Worm (Caenorhabditis elegans) whole organism, L4 larva: ENCODE data around the gene npp-10.

Experiments used
- F49E8.2 ChIP-seq: sonication (generic microtip); optimal IDR thresholded peaks from 2 replicates; lab custom pipeline; 2016; ENCODE audit warnings: missing compliant biosample characterization, mild to moderate bottlenecking, missing genetic modification characterization, borderline replicate concordance
- R02D3.7 ChIP-seq: fragments of 150-350 bp; sonication (generic microtip); optimal IDR thresholded peaks from 3 replicates; lab custom pipeline; 2014; ENCODE audit warnings: missing biosample characterization, missing genetic modification characterization
- T26A8.4 ChIP-seq: fragments of 200-800 bp; sonication (Bioruptor generic); IDR thresholded peaks from 2 replicates; pipeline ENCODE4 v1.3.6; 2022; ENCODE audit warnings: missing genetic modification characterization, missing compliant biosample characterization
- ZK546.5 ChIP-seq, 2 experiments: sonication (generic microtip); optimal IDR thresholded peaks; 2 replicates each; lab custom pipeline; 2017; ENCODE audit warnings: missing biosample characterization in 2 of 2, missing genetic modification characterization in 2 of 2
- daf-16 ChIP-seq, 3 experiments: sonication (generic microtip); optimal IDR thresholded peaks; 2 replicates each; lab custom pipeline; 2016 to 2017; ENCODE audit warnings: missing genetic modification characterization in 3 of 3, missing genetic modification reagents in 3 of 3, mild to moderate bottlenecking in 2 of 3, missing compliant biosample characterization in 2 of 3, missing biosample characterization in 1 of 3, moderate library complexity in 1 of 3
- mdl-1 ChIP-seq, 2 experiments: fragments of 150-350 bp in 1 of 2; sonication (generic microtip) in 1 of 2; optimal IDR thresholded peaks; 2 replicates each; lab custom pipeline; 2014 to 2017; ENCODE audit warnings: missing biosample characterization in 2 of 2, missing genetic modification characterization in 2 of 2
- nhr-237 ChIP-seq: sonication (generic microtip); optimal IDR thresholded peaks from 2 replicates; lab custom pipeline; 2017; ENCODE audit warnings: missing biosample characterization, missing genetic modification characterization
- nhr-25 ChIP-seq: sonication (generic microtip); optimal IDR thresholded peaks from 2 replicates; lab custom pipeline; 2017; ENCODE audit warnings: missing genetic modification characterization, mild to moderate bottlenecking, missing compliant biosample characterization, antibody characterized with exemption, moderate library complexity, borderline replicate concordance; ENCODE audit not compliant: insufficient read depth
- nhr-76 ChIP-seq: fragments of 150-350 bp; optimal IDR thresholded peaks from 2 replicates; lab custom pipeline; 2014; ENCODE audit warnings: missing biosample characterization, missing genetic modification characterization
- sdz-12 ChIP-seq: fragments of 200-800 bp; sonication (Bioruptor generic); optimal IDR thresholded peaks from 2 replicates; lab custom pipeline; 2018; ENCODE audit warnings: mild to moderate bottlenecking, missing genetic modification characterization, missing compliant biosample characterization
- skn-1 ChIP-seq: fragments of 150-350 bp; optimal IDR thresholded peaks from 2 replicates; lab custom pipeline; 2014; ENCODE audit warnings: missing biosample characterization, missing genetic modification characterization
- snpc-1.2 ChIP-seq: fragments of 200-800 bp; sonication (Bioruptor generic); IDR thresholded peaks from 2 replicates; pipeline ENCODE4 v1.3.6; 2022; ENCODE audit warnings: missing genetic modification reagents, missing genetic modification characterization, missing compliant biosample characterization
- unc-130 ChIP-seq: sonication (generic microtip); optimal IDR thresholded peaks from 2 replicates; lab custom pipeline; 2016; ENCODE audit warnings: missing genetic modification reagents, missing genetic modification characterization, missing compliant biosample characterization
- zip-2 ChIP-seq: fragments of 150-350 bp; optimal IDR thresholded peaks from 2 replicates; lab custom pipeline; 2014; ENCODE audit warnings: missing biosample characterization, missing genetic modification characterization

DNA sequence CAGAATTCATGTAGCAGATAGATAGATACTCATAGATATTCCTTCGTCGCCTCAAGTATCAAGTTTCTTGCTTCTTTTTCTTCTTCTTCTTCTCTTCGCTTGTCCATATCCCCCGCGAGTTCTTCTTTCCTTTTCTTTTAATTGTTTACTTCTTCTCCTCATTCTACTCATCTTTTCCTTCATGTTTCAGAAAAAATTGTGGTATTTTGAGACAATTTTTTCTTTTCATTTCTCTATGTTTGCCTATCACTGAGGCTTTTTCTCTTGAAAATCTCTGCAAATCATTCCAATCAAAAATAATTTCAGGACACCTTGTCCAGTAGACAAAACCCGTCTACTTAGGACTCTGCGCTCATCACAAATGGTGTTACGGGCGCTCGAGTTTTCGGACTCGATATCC, 26.4 kb downstream of the npp-10 start, which contains the start of gene T04C9.1:
- TF ChIP-seq ZK546.5 (tag; optimal IDR thresholded peaks at IDR 0.05; lab: Kevin White, UChicago) (no peak), nhr-237 (tag; lab: Kevin White, UChicago) (no peak), nhr-76 (no peak), F49E8.2 (tag; lab: Kevin White, UChicago) (no peak), sdz-12 (GFP tag; lab: Kevin White, UChicago) (no peak), T26A8.4 (GFP tag; lab: Robert Waterston, UW) (no peak), snpc-1.2 (no peak), daf-16 (GFP tag; optimal IDR thresholded peaks at IDR 0.05; lab: Kevin White, UChicago) (no peak), daf-16 (tag; optimal IDR thresholded peaks at IDR 0.05; lab: Kevin White, UChicago) (no peak), unc-130 (GFP tag; lab: Kevin White, UChicago) (no peak), R02D3.7 (tag; lab: Kevin White, UChicago) (no peak), skn-1 (tag; lab: Kevin White, UChicago) (no peak), mdl-1 (tag; optimal IDR thresholded peaks at IDR 0.05; lab: Kevin White, UChicago) (no peak), zip-2 (no peak), nhr-25 (no peak)
